Fruit fly (Drosophila melanogaster): ENCODE data around the gene PH4alphaSG1.

PH4alphaSG1 gene

DNA sequence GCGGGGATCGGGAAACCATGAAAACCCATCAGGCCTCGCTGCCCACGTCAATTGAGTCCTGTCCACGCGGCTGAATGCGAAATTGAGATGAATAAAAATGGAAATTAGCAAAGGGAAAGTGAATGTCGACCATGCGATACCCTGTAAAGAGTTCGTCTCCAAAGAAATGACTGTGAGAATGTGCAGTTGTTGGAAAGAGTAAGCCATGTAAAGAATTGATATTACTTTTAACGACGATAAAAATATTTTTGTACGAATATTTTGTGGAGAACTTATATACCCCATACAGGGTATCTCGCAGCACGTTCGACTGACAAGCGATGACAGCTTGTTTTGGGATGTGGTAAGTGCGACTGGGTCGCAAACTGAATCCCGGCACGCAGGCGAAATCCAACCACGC is 4.3 kb downstream of the PH4alphaSG1 start (continued):
- peak; percentile 77 for TF ChIP-seq zen (tag; optimal IDR thresholded peaks at IDR 0.05)
- peak; percentile 44; the same call in 1 of the 2 replicates for TF ChIP-seq slbo (GFP tag; IDR thresholded peaks at IDR 0.05)
- no peak for TF ChIP-seq nerfin-2 (GFP tag; IDR thresholded peaks at IDR 0.05; ENCODE audit: partially characterized antibody)
- TF ChIP-seq CG6272 (GFP tag; IDR thresholded peaks at IDR 0.05) = no peak
- no peak for TF ChIP-seq Mad (GFP tag; optimal IDR thresholded peaks at IDR 0.05)
- no peak for TF ChIP-seq tin (GFP tag; optimal IDR thresholded peaks at IDR 0.05)
- TF ChIP-seq gsb-n (tag; optimal IDR thresholded peaks at IDR 0.05) = no peak
- no peak for TF ChIP-seq CG7928 (GFP tag; optimal IDR thresholded peaks at IDR 0.05)
- TF ChIP-seq Poxn (GFP tag; IDR thresholded peaks at IDR 0.05) = no peak
- no peak for TF ChIP-seq CG2202 (tag; optimal IDR thresholded peaks at IDR 0.05)
- no peak for TF ChIP-seq al (GFP tag; IDR thresholded peaks at IDR 0.05)
- TF ChIP-seq CG10959 (GFP tag; IDR thresholded peaks at IDR 0.05) = peak; percentile 39; the same call in 1 of the 2 replicates
- TF ChIP-seq CG18262 (tag; optimal IDR thresholded peaks at IDR 0.05) = no peak
- no peak for TF ChIP-seq YL-1 (GFP tag; optimal IDR thresholded peaks at IDR 0.05)
- no peak for TF ChIP-seq kay (GFP tag; optimal IDR thresholded peaks at IDR 0.05)
- TF ChIP-seq wdn (GFP tag; IDR thresholded peaks at IDR 0.05) = no peak
- no peak for TF ChIP-seq CrebB (tag; optimal IDR thresholded peaks at IDR 0.05)
- TF ChIP-seq CG9727 (GFP tag; optimal IDR thresholded peaks at IDR 0.05) = peak; percentile 45
- TF ChIP-seq sob (GFP tag; IDR thresholded peaks at IDR 0.05) = peak; percentile 65; the same call in 1 of the 2 replicates
- no peak for TF ChIP-seq H2.0 (GFP tag; IDR thresholded peaks at IDR 0.05)
- TF ChIP-seq CG3281 (GFP tag; optimal IDR thresholded peaks at IDR 0.05) = no peak
- TF ChIP-seq Aef1 (GFP tag; IDR thresholded peaks at IDR 0.05) = no peak
- TF ChIP-seq yki (optimal IDR thresholded peaks at IDR 0.05) = no peak
- no peak for TF ChIP-seq wor (GFP tag; IDR thresholded peaks at IDR 0.05)
- TF ChIP-seq abd-A (tag; optimal IDR thresholded peaks at IDR 0.05) = no peak
- peak; percentile 10 for TF ChIP-seq Bteb2 (GFP tag; optimal IDR thresholded peaks at IDR 0.05)
- no peak for TF ChIP-seq GATAe (GFP tag; conservative IDR thresholded peaks at IDR 0.05)
- no peak for TF ChIP-seq Nf-YB (GFP tag; optimal IDR thresholded peaks at IDR 0.05)
- no peak for TF ChIP-seq CG8924 (tag; optimal IDR thresholded peaks at IDR 0.05)
- TF ChIP-seq CG18011 (GFP tag; optimal IDR thresholded peaks at IDR 0.05) = no peak
- no peak for TF ChIP-seq CG6254 (GFP tag; optimal IDR thresholded peaks at IDR 0.05)
- no peak for TF ChIP-seq CG31388 (GFP tag; optimal IDR thresholded peaks at IDR 0.05)
- TF ChIP-seq ATbp (GFP tag; optimal IDR thresholded peaks at IDR 0.05) = no peak
- TF ChIP-seq CG15073 (GFP tag; optimal IDR thresholded peaks at IDR 0.05) = no peak
- TF ChIP-seq gcm (GFP tag; optimal IDR thresholded peaks at IDR 0.05) = no peak
- TF ChIP-seq H15 (GFP tag; IDR thresholded peaks at IDR 0.05) = no peak
- 0 out of 2 replicates have a peak, but pooled peaks have one; percentile 10 for TF ChIP-seq esg (GFP tag; conservative IDR thresholded peaks at IDR 0.05)
- TF ChIP-seq bigmax (GFP tag; optimal IDR thresholded peaks at IDR 0.05) = no peak
- no peak for TF ChIP-seq PHDP (tag; optimal IDR thresholded peaks at IDR 0.05)
- peak; percentile 12 for TF ChIP-seq fd102C (GFP tag; optimal IDR thresholded peaks at IDR 0.05)
- no peak for TF ChIP-seq CG6854 (GFP tag; optimal IDR thresholded peaks at IDR 0.05)
- TF ChIP-seq ems (GFP tag; optimal IDR thresholded peaks at IDR 0.05) = no peak
- no peak for TF ChIP-seq mld (GFP tag; IDR thresholded peaks at IDR 0.05; ENCODE audit: partially characterized antibody)
- TF ChIP-seq CG4360 (GFP tag; IDR thresholded peaks at IDR 0.05) = no peak
- no peak for TF ChIP-seq C15 (GFP tag; IDR thresholded peaks at IDR 0.05)
- TF ChIP-seq sima (GFP tag; optimal IDR thresholded peaks at IDR 0.05) = no peak
- TF ChIP-seq CG4328 (GFP tag; optimal IDR thresholded peaks at IDR 0.05) = no peak
- no peak for TF ChIP-seq fru (optimal IDR thresholded peaks at IDR 0.05)
- no peak for TF ChIP-seq CG32532 (GFP tag; IDR thresholded peaks at IDR 0.05)
- no peak for TF ChIP-seq CG15696 (tag; optimal IDR thresholded peaks at IDR 0.05)
- TF ChIP-seq CG9817 (tag; optimal IDR thresholded peaks at IDR 0.05) = peak; percentile 9
- peak; percentile 64 for TF ChIP-seq pnt (GFP tag; optimal IDR thresholded peaks at IDR 0.05)
- no peak for TF ChIP-seq sim (GFP tag; IDR thresholded peaks at IDR 0.05)
